Worm (Caenorhabditis elegans): ENCODE measurements around the gene odr-3.

- no peak for TF ChIP-seq nhr-237 (tag; optimal IDR thresholded peaks at IDR 0.05)
- no peak for TF ChIP-seq nhr-6 (tag; optimal IDR thresholded peaks at IDR 0.05)
- no peak for TF ChIP-seq F10B5.3 (tag; optimal IDR thresholded peaks at IDR 0.05)
- no peak for TF ChIP-seq lsy-2 (tag; optimal IDR thresholded peaks at IDR 0.05)
- TF ChIP-seq R02D3.7 (tag; optimal IDR thresholded peaks at IDR 0.05): no peak
- TF ChIP-seq nhr-11 (tag; optimal IDR thresholded peaks at IDR 0.05): no peak
- no peak for TF ChIP-seq ceh-82 (tag; optimal IDR thresholded peaks at IDR 0.05)
- no peak for TF ChIP-seq ceh-62 (tag; optimal IDR thresholded peaks at IDR 0.05)
- TF ChIP-seq lin-15B (tag; optimal IDR thresholded peaks at IDR 0.05): no peak
- no peak for TF ChIP-seq lin-39 (tag; optimal IDR thresholded peaks at IDR 0.05)
- no peak for TF ChIP-seq tra-1 (GFP tag; IDR thresholded peaks at IDR 0.05)
These were observed 31.0 kb upstream of the odr-3 start for ce11 chrV:13280382-13280781.
